Worm (Caenorhabditis elegans): Measurements from ENCODE around the gene nlp-71.

nlp-71 gene

DNA sequence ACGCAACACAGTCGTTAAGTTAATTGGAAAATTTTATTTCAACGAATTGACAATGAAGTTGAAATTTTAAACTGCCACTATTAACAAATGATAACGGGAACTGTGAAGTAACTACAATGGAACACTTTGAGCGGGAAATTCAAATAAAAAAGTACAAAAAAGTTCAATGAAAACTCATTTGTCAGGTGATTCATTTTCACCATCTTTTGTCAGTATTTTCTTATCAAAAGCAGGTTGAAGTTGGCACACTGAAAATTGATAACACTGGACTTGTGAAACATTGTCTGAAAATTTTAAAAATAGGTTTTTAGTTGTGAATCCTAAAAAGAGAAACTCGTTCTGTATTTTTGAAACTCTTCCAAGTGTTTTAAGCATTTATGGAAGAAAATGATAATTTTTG lies 20.0 kb upstream of the nlp-71 start:
- TF ChIP-seq nhr-10 (tag; optimal IDR thresholded peaks at IDR 0.05) (no peak), dve-1 (tag; optimal IDR thresholded peaks at IDR 0.05; ENCODE audit: insufficient read depth) (peak; percentile 65), ztf-7 (tag; optimal IDR thresholded peaks at IDR 0.05) (no peak), T26A8.4 (GFP tag; IDR thresholded peaks at IDR 0.05) (no peak), egl-43 (GFP tag; IDR thresholded peaks at IDR 0.05) (no peak), R02D3.7 (tag; optimal IDR thresholded peaks at IDR 0.05) (no peak), F44E2.7 (GFP tag; IDR thresholded peaks at IDR 0.05) (no peak), zfp-2 (tag; optimal IDR thresholded peaks at IDR 0.05) (no peak), tag-97 (GFP tag; IDR thresholded peaks at IDR 0.05) (no peak), nhr-76 (tag; optimal IDR thresholded peaks at IDR 0.05) (no peak), duxl-1 (tag; optimal IDR thresholded peaks at IDR 0.05; ENCODE audit: poor library complexity) (no peak), php-3 (GFP tag; IDR thresholded peaks at IDR 0.05) (peak; percentile 48; the same call in 1 of the 2 replicates), daf-16 (GFP tag; optimal IDR thresholded peaks at IDR 0.05) (no peak), daf-16 (tag; optimal IDR thresholded peaks at IDR 0.05) (peak; percentile 53), snpc-1.2 (GFP tag; IDR thresholded peaks at IDR 0.05) (no peak), nhr-6 (tag; optimal IDR thresholded peaks at IDR 0.05) (no peak), dmd-6 (GFP tag; IDR thresholded peaks at IDR 0.05) (peak; percentile 20; the same call in 1 of the 2 replicates), nhr-28 (tag; optimal IDR thresholded peaks at IDR 0.05) (peak; percentile 6), hlh-11 (tag; optimal IDR thresholded peaks at IDR 0.05) (peak; percentile 47), nhr-48 (tag; optimal IDR thresholded peaks at IDR 0.05) (no peak), vab-7 (GFP tag; IDR thresholded peaks at IDR 0.05) (no peak), unc-130 (GFP tag; optimal IDR thresholded peaks at IDR 0.05) (no peak), ces-1 (GFP tag; optimal IDR thresholded peaks at IDR 0.05) (no peak), ceh-82 (tag; optimal IDR thresholded peaks at IDR 0.05) (no peak), dpl-1 (GFP tag; optimal IDR thresholded peaks at IDR 0.05) (no peak), pqm-1 (tag; optimal IDR thresholded peaks at IDR 0.05) (peak; percentile 77), snpc-4 (tag; optimal IDR thresholded peaks at IDR 0.05) (no peak), nhr-237 (tag; optimal IDR thresholded peaks at IDR 0.05) (no peak), lin-39 (tag; optimal IDR thresholded peaks at IDR 0.05) (no peak), lin-15B (tag; optimal IDR thresholded peaks at IDR 0.05) (no peak), gei-8 (GFP tag; optimal IDR thresholded peaks at IDR 0.05) (no peak), lim-7 (GFP tag; IDR thresholded peaks at IDR 0.05) (no peak)

DNA sequence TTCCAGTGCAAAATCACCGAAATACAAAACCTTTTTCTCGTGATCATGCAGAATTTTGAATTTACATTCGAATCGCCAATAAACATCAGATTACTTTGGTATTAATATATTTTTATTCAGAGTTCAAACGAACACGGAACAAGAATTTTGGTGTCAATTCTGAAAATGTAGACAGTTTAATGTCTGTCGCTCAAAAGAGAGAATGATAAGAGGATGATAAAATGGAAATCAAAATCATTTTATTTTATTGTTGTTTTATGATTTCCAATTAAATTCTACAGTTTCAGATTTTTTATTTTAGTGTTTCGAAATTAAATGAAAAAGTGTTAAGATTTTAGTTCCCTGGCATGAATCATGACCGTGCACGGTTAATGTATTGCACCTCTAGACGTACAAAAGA lies 19.0 kb upstream of the nlp-71 start:
- no peak for TF ChIP-seq T26A8.4 (GFP tag; IDR thresholded peaks at IDR 0.05)
- no peak for TF ChIP-seq ceh-44 (GFP tag; IDR thresholded peaks at IDR 0.05)
- TF ChIP-seq daf-19 (GFP tag; conservative IDR thresholded peaks at IDR 0.05), result no peak
- no peak for TF ChIP-seq mep-1 (tag; optimal IDR thresholded peaks at IDR 0.05)
- no peak for TF ChIP-seq zag-1 (tag; optimal IDR thresholded peaks at IDR 0.05)
- no peak for TF ChIP-seq spr-3 (GFP tag; optimal IDR thresholded peaks at IDR 0.05)
- TF ChIP-seq pqm-1 (tag; optimal IDR thresholded peaks at IDR 0.05), result peak; percentile 39
- TF ChIP-seq hlh-11 (tag; optimal IDR thresholded peaks at IDR 0.05), result peak; percentile 15
- TF ChIP-seq daf-16 (GFP tag; optimal IDR thresholded peaks at IDR 0.05), result no peak
- peak; percentile 57 for TF ChIP-seq daf-16 (tag; optimal IDR thresholded peaks at IDR 0.05)
- TF ChIP-seq lin-39 (tag; optimal IDR thresholded peaks at IDR 0.05), result no peak
- TF ChIP-seq pha-4 (GFP tag; IDR thresholded peaks at IDR 0.05), result no peak
- TF ChIP-seq pha-4 (tag; optimal IDR thresholded peaks at IDR 0.05), result no peak
- no peak for TF ChIP-seq zip-11 (GFP tag; IDR thresholded peaks at IDR 0.05)
- peak; percentile 98 for TF ChIP-seq php-3 (GFP tag; IDR thresholded peaks at IDR 0.05)
- peak; percentile 74 for TF ChIP-seq dve-1 (tag; optimal IDR thresholded peaks at IDR 0.05; ENCODE audit: insufficient read depth)
- peak; percentile 68 for TF ChIP-seq dmd-6 (GFP tag; IDR thresholded peaks at IDR 0.05)
- no peak for TF ChIP-seq zip-2 (tag; optimal IDR thresholded peaks at IDR 0.05)
- TF ChIP-seq gei-8 (GFP tag; optimal IDR thresholded peaks at IDR 0.05), result no peak
- no peak for TF ChIP-seq nhr-28 (tag; optimal IDR thresholded peaks at IDR 0.05)
- no peak for TF ChIP-seq jun-1 (tag; optimal IDR thresholded peaks at IDR 0.05)

All from whole organism, L4 larva.